Worm (Caenorhabditis elegans): ENCODE results near the gene cdh-8.

The cdh-8 gene

ce11 chrIV:401395-401794 is 61.8 kb downstream of the cdh-8 start, which contains the start of gene gpa-4:
Gene gpa-4, plus strand, starts transcription at chrIV:401695.
- TF ChIP-seq mml-1 (tag; optimal IDR thresholded peaks at IDR 0.05) (no peak), nhr-12 (tag; optimal IDR thresholded peaks at IDR 0.05) (no peak), ama-1 (optimal IDR thresholded peaks at IDR 0.05) (no peak), nhr-67 (tag; optimal IDR thresholded peaks at IDR 0.05) (no peak), egl-27 (tag; optimal IDR thresholded peaks at IDR 0.05) (no peak), pha-4 (tag; optimal IDR thresholded peaks at IDR 0.05) (no peak), nfya-1 (tag; optimal IDR thresholded peaks at IDR 0.05; ENCODE audit: insufficient read depth) (no peak), eor-1 (tag; optimal IDR thresholded peaks at IDR 0.05) (no peak), hmg-11 (tag; optimal IDR thresholded peaks at IDR 0.05) (no peak)

- TF ChIP-seq nhr-76 (tag; optimal IDR thresholded peaks at IDR 0.05), result no peak
- no peak for TF ChIP-seq ztf-4 (tag; optimal IDR thresholded peaks at IDR 0.05)
- no peak for TF ChIP-seq sea-2 (GFP tag; optimal IDR thresholded peaks at IDR 0.05)
- TF ChIP-seq elt-3 (tag; optimal IDR thresholded peaks at IDR 0.05), result no peak
- no peak for TF ChIP-seq lin-15B (tag; optimal IDR thresholded peaks at IDR 0.05)
- TF ChIP-seq nhr-77 (tag; optimal IDR thresholded peaks at IDR 0.05), result no peak
- no peak for TF ChIP-seq nhr-12 (tag; optimal IDR thresholded peaks at IDR 0.05)
- no peak for TF ChIP-seq nhr-237 (tag; optimal IDR thresholded peaks at IDR 0.05)
- no peak for TF ChIP-seq egl-27 (tag; optimal IDR thresholded peaks at IDR 0.05)
- TF ChIP-seq tbx-2 (tag; optimal IDR thresholded peaks at IDR 0.05), result no peak
- no peak for TF ChIP-seq lsy-12 (tag; optimal IDR thresholded peaks at IDR 0.05)
- peak; percentile 10 for TF ChIP-seq pqm-1 (tag; optimal IDR thresholded peaks at IDR 0.05)
- TF ChIP-seq pha-4 (tag; optimal IDR thresholded peaks at IDR 0.05), result peak; percentile 4
- TF ChIP-seq R02D3.7 (tag; optimal IDR thresholded peaks at IDR 0.05), result no peak
- no peak for TF ChIP-seq fos-1 (tag; optimal IDR thresholded peaks at IDR 0.05)
- no peak for TF ChIP-seq nhr-67 (tag; optimal IDR thresholded peaks at IDR 0.05)
- no peak for TF ChIP-seq fkh-10 (GFP tag; optimal IDR thresholded peaks at IDR 0.05)
- TF ChIP-seq nfya-1 (tag; optimal IDR thresholded peaks at IDR 0.05; ENCODE audit: insufficient read depth), result no peak
- TF ChIP-seq aly-2 (tag; optimal IDR thresholded peaks at IDR 0.05), result no peak
- peak; percentile 53 for TF ChIP-seq elt-2 (tag; optimal IDR thresholded peaks at IDR 0.05)
- no peak for TF ChIP-seq eor-1 (tag; optimal IDR thresholded peaks at IDR 0.05)
- TF ChIP-seq ZK546.5 (tag; optimal IDR thresholded peaks at IDR 0.05), result no peak
- no peak for TF ChIP-seq lin-39 (tag; optimal IDR thresholded peaks at IDR 0.05)
- no peak for TF ChIP-seq ceh-9 (tag; optimal IDR thresholded peaks at IDR 0.05)
- no peak for TF ChIP-seq snpc-4 (tag; optimal IDR thresholded peaks at IDR 0.05)
- no peak for TF ChIP-seq elt-1 (tag; optimal IDR thresholded peaks at IDR 0.05)
- no peak for TF ChIP-seq unc-62 (GFP tag; optimal IDR thresholded peaks at IDR 0.05)
Measured at ce11 chrIV:408892-409291, 69.3 kb downstream of the cdh-8 start.
